Worm (Caenorhabditis elegans): ENCODE results near the gene W03G1.5.

The W03G1.5 gene

ce11 chrIV:462050-462449 is 44.2 kb downstream of the W03G1.5 start:
- no peak for TF ChIP-seq unc-62 (GFP tag; optimal IDR thresholded peaks at IDR 0.05)

ce11 chrIV:460614-461079 is 45.6 kb downstream of the W03G1.5 start, which contains the start of gene M04G7.2:
M04G7.2 (minus strand) TSS chrIV:461029.
- no peak for TF ChIP-seq unc-62 (GFP tag; optimal IDR thresholded peaks at IDR 0.05)

ce11 chrIV:455484-455883 is 50.8 kb downstream of the W03G1.5 start, which contains the start of gene M04G7.1:
M04G7.1 (plus strand) TSS chrIV:455784.
- no peak for TF ChIP-seq unc-62 (GFP tag; optimal IDR thresholded peaks at IDR 0.05)
